Worm (Caenorhabditis elegans) whole organism, L4/young adult: ENCODE data around the gene ifas-3.

ENCODE experiments used
- W03F9.2 ChIP-seq: fragments of 150-350 bp; optimal IDR thresholded peaks from 2 replicates; lab custom pipeline; 2014; ENCODE audit warnings: missing biosample characterization, missing genetic modification characterization
- dao-5 ChIP-seq: sonication (generic microtip); optimal IDR thresholded peaks from 2 replicates; lab custom pipeline; 2016; ENCODE audit warnings: missing genotype, missing genetic modification characterization, moderate library complexity, missing compliant biosample characterization
- him-1 ChIP-seq: sonication (generic microtip); optimal IDR thresholded peaks from 2 replicates; lab custom pipeline; 2016; ENCODE audit warnings: missing genotype, missing genetic modification reagents, missing genetic modification characterization, missing compliant biosample characterization

DNA sequence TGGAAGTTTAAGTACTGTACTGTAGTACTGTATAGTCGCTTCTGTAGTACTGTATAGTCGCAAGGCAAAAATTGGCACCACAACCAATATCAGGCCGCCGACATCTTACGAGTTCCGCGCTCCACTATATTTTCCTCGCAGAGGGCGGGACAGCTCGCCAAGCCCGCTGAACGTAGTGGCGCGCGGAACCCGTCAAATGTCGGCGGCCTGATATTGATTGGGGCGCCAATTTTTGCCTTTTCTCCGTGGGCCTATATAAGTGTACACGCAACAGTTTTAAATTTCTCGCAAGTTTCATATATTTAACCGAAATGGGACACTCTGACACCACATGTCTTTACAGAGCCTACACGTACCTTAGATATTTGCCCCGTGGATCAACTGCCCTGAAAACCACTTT lies 693 bp downstream of the ifas-3 start:
- TF ChIP-seq him-1 (tag; lab: Kevin White, UChicago) (no peak), dao-5 (tag; lab: Kevin White, UChicago) (no peak), W03F9.2 (no peak)
